Worm (Caenorhabditis elegans): Measurements from ENCODE around the gene zip-8.
A peak's percentile ranks its signal among the peaks of the same experiment; 100 is the strongest.

Gene zip-8

DNA sequence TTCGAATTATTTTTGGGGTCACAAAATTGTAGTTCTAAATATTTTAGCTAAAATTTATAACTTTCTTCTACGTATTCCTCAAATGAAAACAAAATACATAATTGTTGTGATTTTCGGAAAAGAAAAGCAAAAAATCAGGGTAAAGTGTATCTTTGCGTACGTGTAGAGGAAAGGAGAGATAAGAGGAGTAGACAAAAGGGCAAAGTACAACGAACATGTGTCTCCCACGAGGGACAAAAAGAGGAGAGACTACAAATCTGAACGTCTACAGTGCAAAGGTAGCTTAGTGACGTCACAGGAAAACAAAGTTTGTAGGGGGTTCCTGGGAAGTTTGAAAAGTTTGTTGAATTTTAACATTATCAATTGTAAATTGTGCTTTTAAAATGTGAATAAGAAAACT is 31.2 kb upstream of the zip-8 start (continued):
- TF ChIP-seq pqm-1 (tag; optimal IDR thresholded peaks at IDR 0.05), result peak; percentile 1
- TF ChIP-seq php-3 (GFP tag; IDR thresholded peaks at IDR 0.05), result no peak
- TF ChIP-seq snpc-4 (tag; optimal IDR thresholded peaks at IDR 0.05), result no peak
- TF ChIP-seq dmd-8 (GFP tag; IDR thresholded peaks at IDR 0.05), result no peak
- TF ChIP-seq hlh-11 (tag; optimal IDR thresholded peaks at IDR 0.05), result peak; percentile 89
- no peak for TF ChIP-seq ces-1 (GFP tag; optimal IDR thresholded peaks at IDR 0.05)
- peak; percentile 57 to 93 for TF ChIP-seq mdl-1 (tag; optimal IDR thresholded peaks at IDR 0.05)
- TF ChIP-seq aha-1 (tag), result peak; percentile 98
- no peak for TF ChIP-seq fos-1 (tag; optimal IDR thresholded peaks at IDR 0.05)
- TF ChIP-seq saeg-2 (GFP tag; IDR thresholded peaks at IDR 0.05), result no peak
- peak; percentile 26 for TF ChIP-seq nhr-102 (tag; optimal IDR thresholded peaks at IDR 0.05)
- TF ChIP-seq set-16 (GFP tag; IDR thresholded peaks at IDR 0.05), result no peak
- no peak for TF ChIP-seq lin-15B (tag; optimal IDR thresholded peaks at IDR 0.05)
- TF ChIP-seq tag-97 (GFP tag; IDR thresholded peaks at IDR 0.05), result no peak
- no peak for TF ChIP-seq F10B5.3 (tag; optimal IDR thresholded peaks at IDR 0.05)
- no peak for TF ChIP-seq skn-1 (tag; optimal IDR thresholded peaks at IDR 0.05)
- peak in 1 of 2 experiments; percentile 73 for TF ChIP-seq lsy-2 (tag; optimal IDR thresholded peaks at IDR 0.05)
- TF ChIP-seq zip-11 (GFP tag; IDR thresholded peaks at IDR 0.05), result no peak
- TF ChIP-seq nhr-41 (GFP tag; IDR thresholded peaks at IDR 0.05), result no peak
- peak; percentile 33 for TF ChIP-seq nhr-6 (tag; optimal IDR thresholded peaks at IDR 0.05)
- TF ChIP-seq F49E8.2 (tag; optimal IDR thresholded peaks at IDR 0.05; ENCODE audit: borderline replicate concordance), result no peak
- peak; percentile 52 for TF ChIP-seq lin-13 (GFP tag; optimal IDR thresholded peaks at IDR 0.05)
- peak; percentile 93 for TF ChIP-seq nhr-28 (tag; optimal IDR thresholded peaks at IDR 0.05)
- TF ChIP-seq D1046.2 (GFP tag; IDR thresholded peaks at IDR 0.05), result no peak
- TF ChIP-seq unc-130 (GFP tag; optimal IDR thresholded peaks at IDR 0.05), result no peak
- TF ChIP-seq hif-1 (tag; optimal IDR thresholded peaks at IDR 0.05), result peak; percentile 6 to 63
- no peak for TF ChIP-seq ceh-20 (GFP tag; IDR thresholded peaks at IDR 0.05)
- 0 out of 2 replicates have a peak, but pooled peaks have one; percentile 22 for TF ChIP-seq nhr-42 (GFP tag; IDR thresholded peaks at IDR 0.05)
- TF ChIP-seq duxl-1 (tag; optimal IDR thresholded peaks at IDR 0.05; ENCODE audit: poor library complexity), result no peak
- TF ChIP-seq gei-8 (GFP tag; optimal IDR thresholded peaks at IDR 0.05), result no peak
- TF ChIP-seq dmd-9 (GFP tag; IDR thresholded peaks at IDR 0.05), result no peak
- peak; percentile 36 for TF ChIP-seq jun-1 (tag; optimal IDR thresholded peaks at IDR 0.05)
- no peak for TF ChIP-seq fkh-10 (GFP tag; optimal IDR thresholded peaks at IDR 0.05)

DNA sequence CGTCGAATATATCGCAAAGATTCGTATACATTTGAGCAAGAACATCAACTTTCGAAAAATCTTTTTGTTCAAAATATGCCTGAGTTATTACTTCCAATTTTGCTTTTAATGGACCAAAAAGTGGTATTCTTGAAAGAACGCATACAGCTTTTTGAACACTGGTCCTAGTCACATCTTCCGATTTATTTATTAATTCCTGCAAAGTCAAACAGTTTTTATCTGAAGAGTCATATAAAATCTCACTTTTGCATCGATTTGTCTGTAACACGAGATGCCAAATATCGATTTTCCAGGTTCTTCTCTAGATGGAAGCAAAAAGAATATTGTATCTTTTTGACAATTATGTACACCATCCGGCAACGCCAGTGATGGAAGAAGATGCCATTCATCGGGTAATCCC is 28.9 kb upstream of the zip-8 start:
- peak; percentile 4 for TF ChIP-seq nhr-102 (tag; optimal IDR thresholded peaks at IDR 0.05)
- peak; percentile 96 for TF ChIP-seq aha-1 (tag)
- TF ChIP-seq madf-5 (GFP tag; IDR thresholded peaks at IDR 0.05), result no peak

DNA sequence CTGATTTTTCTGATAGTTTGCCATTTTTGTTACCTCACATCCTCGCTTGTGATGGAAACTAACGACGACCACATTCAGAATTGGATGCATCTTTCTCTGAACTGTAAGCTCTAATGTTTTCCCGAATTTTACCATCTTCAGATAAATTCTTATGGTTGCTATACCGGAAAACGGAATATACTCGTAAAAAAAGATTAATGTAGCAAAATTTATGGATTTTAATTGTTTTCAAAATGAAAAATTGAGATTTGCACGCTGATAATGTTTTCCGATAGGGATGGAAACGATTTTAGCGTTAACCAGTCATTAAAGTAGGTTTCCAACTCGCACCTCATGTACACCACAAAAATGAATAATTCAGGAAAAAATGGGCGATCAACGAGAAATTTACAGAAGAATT is 28.2 kb upstream of the zip-8 start, which contains the start of gene T26A5.6:
Gene T26A5.6, minus strand, starts transcription at position 101 of the 400 bp plus-strand sequence.
- TF ChIP-seq aha-1 (tag) (no peak), unc-130 (GFP tag; optimal IDR thresholded peaks at IDR 0.05) (no peak), daf-19 (GFP tag; conservative IDR thresholded peaks at IDR 0.05) (no peak), pqm-1 (tag; optimal IDR thresholded peaks at IDR 0.05) (no peak), dmd-8 (GFP tag; IDR thresholded peaks at IDR 0.05) (no peak), ceh-44 (GFP tag; IDR thresholded peaks at IDR 0.05) (no peak), unc-62 (GFP tag; optimal IDR thresholded peaks at IDR 0.05 in 1 of 2) (no peak), unc-62 (tag; optimal IDR thresholded peaks at IDR 0.05) (no peak), ces-1 (GFP tag; optimal IDR thresholded peaks at IDR 0.05) (no peak), nhr-102 (tag; optimal IDR thresholded peaks at IDR 0.05) (no peak), F49E8.2 (tag; optimal IDR thresholded peaks at IDR 0.05; ENCODE audit: borderline replicate concordance) (no peak), ztf-7 (tag; optimal IDR thresholded peaks at IDR 0.05) (no peak), set-16 (GFP tag; IDR thresholded peaks at IDR 0.05) (no peak), nhr-77 (tag; optimal IDR thresholded peaks at IDR 0.05) (no peak), gei-8 (GFP tag; optimal IDR thresholded peaks at IDR 0.05) (no peak)

Data from whole organism, L4 larva.